Fruit fly (Drosophila melanogaster) S2 (cell line): Measurements from ENCODE around the gene rno.

Experiments
- CG8478 ChIP-seq: fragments of >200 bp; optimal IDR thresholded peaks from 2 replicates; lab custom pipeline; 2018
- CTCF ChIP-seq, 2 experiments: fragments of >200 bp; optimal IDR thresholded peaks; 2 replicates each; lab custom pipeline; 2018

rno gene

dm6 chr3L:171729-172128 is 27.8 kb downstream of the rno start:
- TF ChIP-seq CG8478 (no peak), CTCF (optimal IDR thresholded peaks at IDR 0.05; lab: Kevin White, UChicago) (no peak)

dm6 chr3L:166789-167132 is 32.8 kb downstream of the rno start:
- TF ChIP-seq CTCF (optimal IDR thresholded peaks at IDR 0.05; lab: Kevin White, UChicago) (no peak), CG8478 (no peak)

dm6 chr3L:165981-166788 is 33.4 kb downstream of the rno start:
- TF ChIP-seq CTCF (optimal IDR thresholded peaks at IDR 0.05; lab: Kevin White, UChicago) (no peak), CG8478 (no peak)

dm6 chr3L:161833-162587 is 37.6 kb downstream of the rno start:
- TF ChIP-seq CG8478 (no peak), CTCF (optimal IDR thresholded peaks at IDR 0.05; lab: Kevin White, UChicago) (no peak)

dm6 chr3L:160446-161094 is 39.0 kb downstream of the rno start:
- no peak for TF ChIP-seq CTCF (optimal IDR thresholded peaks at IDR 0.05; lab: Kevin White, UChicago)
- TF ChIP-seq CG8478, result no peak

- peak in 1 of 2 experiments; percentile 12 for TF ChIP-seq CTCF (optimal IDR thresholded peaks at IDR 0.05; lab: Kevin White, UChicago)
- no peak for TF ChIP-seq CG8478
These were observed 40.0 kb downstream of the rno start for dm6 chr3L:159406-160084.

- TF ChIP-seq CTCF (optimal IDR thresholded peaks at IDR 0.05; lab: Kevin White, UChicago), result no peak
- no peak for TF ChIP-seq CG8478
These were observed 41.8 kb downstream of the rno start for dm6 chr3L:157674-158179.

- TF ChIP-seq CTCF (optimal IDR thresholded peaks at IDR 0.05; lab: Kevin White, UChicago) (no peak), CG8478 (no peak)
These were observed 42.8 kb downstream of the rno start for dm6 chr3L:156591-157303.

- TF ChIP-seq CG8478, result no peak
- TF ChIP-seq CTCF (optimal IDR thresholded peaks at IDR 0.05; lab: Kevin White, UChicago), result no peak
These were observed 45.9 kb downstream of the rno start for dm6 chr3L:153670-154069.

dm6 chr3L:152489-152888 is 47.1 kb downstream of the rno start, which contains the start of the genes Dic61B and p130CAS:
Gene Dic61B, minus strand, starts transcription at chr3L:152589.
Gene p130CAS, plus strand, starts transcription at chr3L:152884.
- TF ChIP-seq CTCF (optimal IDR thresholded peaks at IDR 0.05; lab: Kevin White, UChicago) (no peak), CG8478 (no peak)

- peak in 1 of 2 experiments; percentile 17 for TF ChIP-seq CTCF (optimal IDR thresholded peaks at IDR 0.05; lab: Kevin White, UChicago)
- TF ChIP-seq CG8478, result no peak
These were observed 53.5 kb downstream of the rno start, which contains the start of gene CG6845 for dm6 chr3L:145998-146576. Gene CG6845, plus strand, starts transcription at chr3L:146433.

dm6 chr3L:140838-141559 is 58.6 kb downstream of the rno start:
- TF ChIP-seq CG8478, result no peak
- TF ChIP-seq CTCF (optimal IDR thresholded peaks at IDR 0.05; lab: Kevin White, UChicago), result no peak
